Fruit fly (Drosophila melanogaster): ENCODE measurements around the gene ND-51.

ND-51 gene

dm6 chr2L:6045972-6046718, 16.4 kb downstream of the ND-51 start, which contains the start of gene Pfas (continued):
- TF ChIP-seq CG1602 (GFP tag; optimal IDR thresholded peaks at IDR 0.05) = no peak
- TF ChIP-seq H2.0 (GFP tag; IDR thresholded peaks at IDR 0.05) = no peak
- 0 out of 4 replicates have a peak, but pooled peaks have one; percentile 17 for TF ChIP-seq Gug (GFP tag; IDR thresholded peaks at IDR 0.05)
- no peak for TF ChIP-seq CG8478 (optimal IDR thresholded peaks at IDR 0.05)
- TF ChIP-seq cad (GFP tag; optimal IDR thresholded peaks at IDR 0.05) = no peak
- TF ChIP-seq CG18764 (GFP tag; optimal IDR thresholded peaks at IDR 0.05) = no peak
- peak in 1 of 2 experiments; percentile 11 for TF ChIP-seq Hr51 (GFP tag; optimal IDR thresholded peaks at IDR 0.05)
- no peak for TF ChIP-seq CG33557 (GFP tag; optimal IDR thresholded peaks at IDR 0.05)
- TF ChIP-seq ci (GFP tag; IDR thresholded peaks at IDR 0.05) = peak; percentile 78; the same call in 2 of the 3 replicates
- TF ChIP-seq fd96Cb (tag; optimal IDR thresholded peaks at IDR 0.05) = no peak
- TF ChIP-seq MESR4 (GFP tag; optimal IDR thresholded peaks at IDR 0.05) = peak; percentile 25
- no peak for TF ChIP-seq trh (GFP tag; optimal IDR thresholded peaks at IDR 0.05)
- TF ChIP-seq CG13287 (GFP tag; IDR thresholded peaks at IDR 0.05; ENCODE audit: partially characterized antibody) = no peak
- no peak for TF ChIP-seq ato (GFP tag; IDR thresholded peaks at IDR 0.05; ENCODE audit: partially characterized antibody)
- no peak for TF ChIP-seq esg (GFP tag; conservative IDR thresholded peaks at IDR 0.05)
- no peak for TF ChIP-seq CG11093 (GFP tag; IDR thresholded peaks at IDR 0.05)
- peak; percentile 80 for TF ChIP-seq CG2678 (tag; optimal IDR thresholded peaks at IDR 0.05)
- no peak; the same call in 2 of the 3 replicates for TF ChIP-seq tgo (GFP tag; IDR thresholded peaks at IDR 0.05)
- TF ChIP-seq tna (GFP tag; IDR thresholded peaks at IDR 0.05; ENCODE audit: partially characterized antibody) = no peak
- TF ChIP-seq CG4404 (GFP tag; IDR thresholded peaks at IDR 0.05) = no peak
- no peak for TF ChIP-seq CG43689 (GFP tag; IDR thresholded peaks at IDR 0.05)
- no peak for TF ChIP-seq pros (GFP tag; optimal IDR thresholded peaks at IDR 0.05)
- TF ChIP-seq Camta (GFP tag; optimal IDR thresholded peaks at IDR 0.05) = peak; percentile 52
- TF ChIP-seq CG31365 (tag; optimal IDR thresholded peaks at IDR 0.05) = peak; percentile 55
- TF ChIP-seq HLH3B (GFP tag; IDR thresholded peaks at IDR 0.05) = no peak
- TF ChIP-seq sc (optimal IDR thresholded peaks at IDR 0.05) = no peak
- TF ChIP-seq sc (GFP tag; optimal IDR thresholded peaks at IDR 0.05) = no peak
- no peak for TF ChIP-seq corto (GFP tag; optimal IDR thresholded peaks at IDR 0.05)
- TF ChIP-seq sna (GFP tag; IDR thresholded peaks at IDR 0.05; ENCODE audit: partially characterized antibody) = no peak
- TF ChIP-seq crc (GFP tag; optimal IDR thresholded peaks at IDR 0.05) = peak; percentile 34
- TF ChIP-seq CG2889 (GFP tag; IDR thresholded peaks at IDR 0.05) = no peak
- no peak for TF ChIP-seq pum (GFP tag; optimal IDR thresholded peaks at IDR 0.05)
- TF ChIP-seq Lpt (GFP tag; optimal IDR thresholded peaks at IDR 0.05) = no peak
- no peak for TF ChIP-seq insv (GFP tag; optimal IDR thresholded peaks at IDR 0.05)
- TF ChIP-seq CG33213 (GFP tag; optimal IDR thresholded peaks at IDR 0.05) = peak; percentile 37
- peak; percentile 47 for TF ChIP-seq scrt (GFP tag; optimal IDR thresholded peaks at IDR 0.05)
- TF ChIP-seq CG10431 (GFP tag; optimal IDR thresholded peaks at IDR 0.05) = no peak
- TF ChIP-seq en (GFP tag; optimal IDR thresholded peaks at IDR 0.05) = no peak
- TF ChIP-seq CG8290 (GFP tag; optimal IDR thresholded peaks at IDR 0.05) = no peak
- TF ChIP-seq CG8290 (tag; optimal IDR thresholded peaks at IDR 0.05) = peak in 1 of 2 experiments; percentile 89
- no peak for TF ChIP-seq wdn (GFP tag; IDR thresholded peaks at IDR 0.05)
- peak; percentile 64 for TF ChIP-seq Deaf1 (tag; optimal IDR thresholded peaks at IDR 0.05)
- TF ChIP-seq CG14014 (GFP tag; IDR thresholded peaks at IDR 0.05) = peak; percentile 42; the same call in 1 of the 2 replicates
- TF ChIP-seq grn (GFP tag; optimal IDR thresholded peaks at IDR 0.05) = no peak
- no peak for TF ChIP-seq zf30C (GFP tag; optimal IDR thresholded peaks at IDR 0.05)
- peak; percentile 27 for TF ChIP-seq maf-S (GFP tag; optimal IDR thresholded peaks at IDR 0.05)
- no peak for TF ChIP-seq CG14050 (GFP tag; IDR thresholded peaks at IDR 0.05)
- TF ChIP-seq Meics (GFP tag; optimal IDR thresholded peaks at IDR 0.05) = peak; percentile 75
- TF ChIP-seq chm (GFP tag; IDR thresholded peaks at IDR 0.05) = peak; percentile 38; the same call in 1 of the 2 replicates
- TF ChIP-seq onecut (GFP tag; IDR thresholded peaks at IDR 0.05) = peak; percentile 43; the same call in 1 of the 2 replicates
- TF ChIP-seq kni (GFP tag; optimal IDR thresholded peaks at IDR 0.05) = peak; percentile 3
